Worm (Caenorhabditis elegans): ENCODE data around the gene nhr-158.

- TF ChIP-seq ztf-11 (tag; optimal IDR thresholded peaks at IDR 0.05) (no peak), nhr-76 (tag; optimal IDR thresholded peaks at IDR 0.05) (no peak), nhr-12 (tag; optimal IDR thresholded peaks at IDR 0.05) (no peak), aly-2 (tag; optimal IDR thresholded peaks at IDR 0.05) (no peak), alr-1 (tag; optimal IDR thresholded peaks at IDR 0.05; ENCODE audit: borderline replicate concordance) (no peak), lin-39 (tag; optimal IDR thresholded peaks at IDR 0.05) (no peak), ama-1 (optimal IDR thresholded peaks at IDR 0.05) (no peak), ces-1 (GFP tag; optimal IDR thresholded peaks at IDR 0.05) (no peak), ztf-4 (tag; optimal IDR thresholded peaks at IDR 0.05) (no peak), unc-86 (tag; optimal IDR thresholded peaks at IDR 0.05) (no peak), sup-37 (GFP tag; optimal IDR thresholded peaks at IDR 0.05) (no peak), ceh-63 (GFP tag; optimal IDR thresholded peaks at IDR 0.05) (no peak), mdl-1 (tag; optimal IDR thresholded peaks at IDR 0.05) (no peak)
Measured at ce11 chrV:3890761-3891160, 16.8 kb upstream of the nhr-158 start, which contains the start of gene C17E7.9.
